Fruit fly (Drosophila melanogaster) whole organism, adult: ENCODE data around the gene CG32532.
A peak's percentile ranks its signal among the peaks of the same experiment; 100 is the strongest.

Experiments used
- CG11617 ChIP-seq: fragments of 200-800 bp; sonication (Bioruptor generic); optimal IDR thresholded peaks from 2 replicates; lab custom pipeline; 2017; ENCODE audit warnings: mild to moderate bottlenecking, missing biosample characterization, missing genetic modification reagents, missing genetic modification characterization
- CG12768 ChIP-seq: fragments of 200-800 bp; sonication (Bioruptor generic); optimal IDR thresholded peaks from 2 replicates; lab custom pipeline; 2017; ENCODE audit warnings: missing biosample characterization, missing genetic modification characterization, mild to moderate bottlenecking, moderate library complexity, missing genetic modification reagents
- CG14711 ChIP-seq: fragments of 200-800 bp; sonication (Bioruptor generic); optimal IDR thresholded peaks from 2 replicates; lab custom pipeline; 2018; ENCODE audit warnings: missing biosample characterization, mild to moderate bottlenecking, missing genetic modification characterization, moderate library complexity
- CG1620 ChIP-seq: fragments of 200-800 bp; sonication (Bioruptor generic); optimal IDR thresholded peaks from 2 replicates; lab custom pipeline; 2016; ENCODE audit warnings: missing biosample characterization, missing genetic modification characterization
- CG33017 ChIP-seq: fragments of 200-800 bp; sonication (Bioruptor generic); optimal IDR thresholded peaks from 2 replicates; lab custom pipeline; 2018; ENCODE audit warnings: missing biosample characterization, mild to moderate bottlenecking, missing genetic modification characterization, moderate library complexity
- CG5204 ChIP-seq: fragments of 200-800 bp; sonication (Bioruptor generic); optimal IDR thresholded peaks from 2 replicates; lab custom pipeline; 2016; ENCODE audit warnings: missing biosample characterization, missing genetic modification characterization
- CG7045 ChIP-seq: fragments of 200-800 bp; sonication (Bioruptor generic); optimal IDR thresholded peaks from 2 replicates; lab custom pipeline; 2017; ENCODE audit warnings: missing biosample characterization, mild to moderate bottlenecking, missing genetic modification characterization
- CG7101 ChIP-seq: fragments of 200-800 bp; sonication (Bioruptor generic); optimal IDR thresholded peaks from 2 replicates; lab custom pipeline; 2018; ENCODE audit warnings: missing biosample characterization, mild to moderate bottlenecking, missing genetic modification characterization, moderate library complexity
- Clk ChIP-seq: fragments of 200-800 bp; sonication (Bioruptor generic); optimal IDR thresholded peaks from 2 replicates; lab custom pipeline; 2017; ENCODE audit warnings: missing biosample characterization, missing genetic modification characterization
- Crg-1 ChIP-seq: fragments of 200-800 bp; sonication (Bioruptor generic); optimal IDR thresholded peaks from 2 replicates; lab custom pipeline; 2016; ENCODE audit warnings: missing biosample characterization, missing genetic modification characterization
- Hr96 ChIP-seq: fragments of 200-800 bp; sonication (Bioruptor generic); optimal IDR thresholded peaks from 2 replicates; lab custom pipeline; 2016; ENCODE audit warnings: missing biosample characterization, missing genetic modification characterization
- Mnt ChIP-seq: fragments of 200-800 bp; sonication (Bioruptor generic); optimal IDR thresholded peaks from 2 replicates; lab custom pipeline; 2016; ENCODE audit warnings: missing biosample characterization, mild to moderate bottlenecking, missing genetic modification characterization
- bab1 ChIP-seq: fragments of 200-800 bp; sonication (Bioruptor generic); optimal IDR thresholded peaks from 3 replicates; lab custom pipeline; 2019; ENCODE audit warnings: missing biosample characterization, mild to moderate bottlenecking, missing genetic modification characterization, moderate library complexity
- cic ChIP-seq: fragments of 200-800 bp; sonication (Bioruptor generic); optimal IDR thresholded peaks from 2 replicates; lab custom pipeline; 2017; ENCODE audit warnings: missing biosample characterization, mild to moderate bottlenecking, missing genetic modification characterization, moderate library complexity
- cnc ChIP-seq, 2 experiments: fragments of >200 bp; optimal IDR thresholded peaks; 2 replicates each; lab custom pipeline; 2017
- kay ChIP-seq: fragments of 200-800 bp; sonication (Bioruptor generic); peaks from one replicate; lab custom pipeline; 2016; ENCODE audit warnings: missing biosample characterization, missing genetic modification characterization, borderline replicate concordance
- ovo ChIP-seq: fragments of 200-800 bp; sonication (Bioruptor generic); optimal IDR thresholded peaks from 2 replicates; lab custom pipeline; 2016; ENCODE audit warnings: missing biosample characterization, missing genetic modification characterization
- pad ChIP-seq: fragments of 200-800 bp; sonication (Bioruptor generic); optimal IDR thresholded peaks from 3 replicates; lab custom pipeline; 2017; ENCODE audit warnings: missing biosample characterization, missing genetic modification characterization, mild to moderate bottlenecking, moderate library complexity, missing genetic modification reagents
- tj ChIP-seq: fragments of 200-800 bp; sonication (Bioruptor generic); optimal IDR thresholded peaks from 3 replicates; lab custom pipeline; 2017; ENCODE audit warnings: missing biosample characterization, mild to moderate bottlenecking, missing genetic modification characterization, moderate library complexity
- toe ChIP-seq: fragments of 200-800 bp; sonication (Bioruptor generic); optimal IDR thresholded peaks from 2 replicates; lab custom pipeline; 2016; ENCODE audit warnings: missing biosample characterization, missing genetic modification characterization

Gene CG32532

dm6 chrX:19494830-19495610 lies 52.3 kb downstream of the CG32532 start, which contains the start of the genes ksh, CG14200 and Pfrx:
Gene ksh (minus strand): TSS chrX:19494992.
Gene CG14200 (plus strand): TSS chrX:19495505.
Gene Pfrx (plus strand): TSS chrX:19495505.
- TF ChIP-seq ovo (peak; percentile 9), CG7101 (tag; lab: Kevin White, UChicago) (peak; percentile 10), tj (GFP tag; lab: Kevin White, UChicago) (no peak), CG1620 (GFP tag; lab: Kevin White, UChicago) (peak; percentile 72), bab1 (GFP tag; lab: Kevin White, UChicago) (peak; percentile 8), Crg-1 (GFP tag; lab: Kevin White, UChicago) (no peak), CG7045 (GFP tag; lab: Kevin White, UChicago) (no peak), kay (GFP tag; lab: Kevin White, UChicago) (no peak), pad (GFP tag; lab: Kevin White, UChicago) (no peak), CG33017 (tag; lab: Kevin White, UChicago) (no peak), toe (GFP tag; lab: Kevin White, UChicago) (peak; percentile 34)

- TF ChIP-seq Clk (GFP tag; lab: Kevin White, UChicago) = no peak
- TF ChIP-seq cic = no peak
- peak; percentile 16 for TF ChIP-seq CG14711 (tag; lab: Kevin White, UChicago)
- no peak for TF ChIP-seq Hr96 (GFP tag; lab: Kevin White, UChicago)
- TF ChIP-seq CG11617 (GFP tag; lab: Kevin White, UChicago) = peak; percentile 29
- peak; percentile 6 for TF ChIP-seq Crg-1 (GFP tag; lab: Kevin White, UChicago)
- TF ChIP-seq Mnt (GFP tag; lab: Kevin White, UChicago) = peak; percentile 59
- TF ChIP-seq CG33017 (tag; lab: Kevin White, UChicago) = no peak
- TF ChIP-seq cnc (optimal IDR thresholded peaks at IDR 0.05; lab: Kevin White, UChicago) = no peak
- TF ChIP-seq CG5204 (GFP tag; lab: Kevin White, UChicago) = no peak
- no peak for TF ChIP-seq tj (GFP tag; lab: Kevin White, UChicago)
- TF ChIP-seq ovo = no peak
- TF ChIP-seq pad (GFP tag; lab: Kevin White, UChicago) = peak; percentile 61
- TF ChIP-seq CG1620 (GFP tag; lab: Kevin White, UChicago) = peak; percentile 47
- peak; percentile 20 for TF ChIP-seq CG12768 (GFP tag; lab: Kevin White, UChicago)
- TF ChIP-seq CG7101 (tag; lab: Kevin White, UChicago) = peak; percentile 33
- no peak for TF ChIP-seq toe (GFP tag; lab: Kevin White, UChicago)
- TF ChIP-seq CG7045 (GFP tag; lab: Kevin White, UChicago) = no peak
Measured at dm6 chrX:19494285-19494684, 53.0 kb downstream of the CG32532 start, which contains the start of gene CG12204. Gene CG12204 (minus strand): TSS chrX:19494401.

DNA sequence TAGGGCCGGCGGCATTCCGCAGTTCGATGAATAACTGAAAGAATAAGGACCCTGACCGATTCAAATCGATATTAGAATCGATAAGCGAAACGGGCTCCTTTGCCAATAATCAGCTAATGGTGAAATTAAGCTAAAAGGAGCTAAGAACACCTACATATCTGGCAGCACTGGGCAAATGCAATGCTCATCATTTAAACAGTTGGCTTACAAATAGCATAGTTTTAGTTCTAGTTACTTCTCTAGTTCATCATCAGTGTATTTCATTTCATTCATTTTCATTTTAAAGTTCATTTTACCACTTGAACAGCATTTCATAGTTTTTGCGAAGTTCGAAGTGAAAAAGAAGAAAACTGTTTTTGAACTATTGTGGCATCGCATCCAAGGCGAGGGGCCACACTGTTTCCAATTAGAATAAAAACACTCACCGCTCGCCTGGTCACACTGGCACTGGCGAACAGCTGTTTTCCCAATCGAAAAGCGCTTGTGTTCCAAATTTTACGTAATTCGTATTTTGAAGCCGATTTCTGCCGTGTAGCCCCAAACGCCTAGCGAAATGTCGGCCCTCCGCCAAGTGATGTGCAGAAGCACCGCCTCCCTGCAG lies 55.2 kb downstream of the CG32532 start, which contains the start of the genes pcm and ND-18:
Gene pcm, minus strand, starts transcription at position 28 of the 601 bp plus-strand sequence.
Gene ND-18, plus strand, starts transcription at position 438 of the 601 bp plus-strand sequence.
- TF ChIP-seq CG7101 (tag; lab: Kevin White, UChicago) (no peak), Mnt (GFP tag; lab: Kevin White, UChicago) (peak; percentile 66), CG11617 (GFP tag; lab: Kevin White, UChicago) (peak; percentile 15), Hr96 (GFP tag; lab: Kevin White, UChicago) (no peak), kay (GFP tag; lab: Kevin White, UChicago) (no peak), pad (GFP tag; lab: Kevin White, UChicago) (no peak), cnc (optimal IDR thresholded peaks at IDR 0.05; lab: Kevin White, UChicago) (no peak), Clk (GFP tag; lab: Kevin White, UChicago) (no peak), CG12768 (GFP tag; lab: Kevin White, UChicago) (no peak), tj (GFP tag; lab: Kevin White, UChicago) (peak; percentile 49), CG14711 (tag; lab: Kevin White, UChicago) (no peak), CG33017 (tag; lab: Kevin White, UChicago) (no peak), toe (GFP tag; lab: Kevin White, UChicago) (no peak), CG5204 (GFP tag; lab: Kevin White, UChicago) (no peak), Crg-1 (GFP tag; lab: Kevin White, UChicago) (no peak), ovo (peak; percentile 16), bab1 (GFP tag; lab: Kevin White, UChicago) (peak; percentile 15), CG1620 (GFP tag; lab: Kevin White, UChicago) (no peak), cic (no peak), CG7045 (GFP tag; lab: Kevin White, UChicago) (no peak)

- TF ChIP-seq Crg-1 (GFP tag; lab: Kevin White, UChicago) (no peak), CG1620 (GFP tag; lab: Kevin White, UChicago) (no peak), Mnt (GFP tag; lab: Kevin White, UChicago) (no peak), CG7045 (GFP tag; lab: Kevin White, UChicago) (no peak), CG33017 (tag; lab: Kevin White, UChicago) (no peak), cic (no peak), ovo (no peak), kay (GFP tag; lab: Kevin White, UChicago) (no peak), toe (GFP tag; lab: Kevin White, UChicago) (no peak), Clk (GFP tag; lab: Kevin White, UChicago) (no peak), CG5204 (GFP tag; lab: Kevin White, UChicago) (no peak), Hr96 (GFP tag; lab: Kevin White, UChicago) (no peak), cnc (optimal IDR thresholded peaks at IDR 0.05; lab: Kevin White, UChicago) (no peak), bab1 (GFP tag; lab: Kevin White, UChicago) (no peak)
Measured at dm6 chrX:19485057-19485456, 62.2 kb downstream of the CG32532 start.
